Fruit fly (Drosophila melanogaster): ENCODE measurements around the gene Smr.

- TF ChIP-seq psq (GFP tag; optimal IDR thresholded peaks at IDR 0.05), result no peak
- TF ChIP-seq h (GFP tag; optimal IDR thresholded peaks at IDR 0.05), result no peak
- no peak for TF ChIP-seq Dif (GFP tag; optimal IDR thresholded peaks at IDR 0.05; ENCODE audit: partially characterized antibody)
- no peak for TF ChIP-seq jim (GFP tag; optimal IDR thresholded peaks at IDR 0.05)
- TF ChIP-seq CG9705 (GFP tag; optimal IDR thresholded peaks at IDR 0.05), result no peak
- no peak for TF ChIP-seq usp (GFP tag; optimal IDR thresholded peaks at IDR 0.05)
- no peak for TF ChIP-seq pan (optimal IDR thresholded peaks at IDR 0.05)
- TF ChIP-seq Sp1 (GFP tag; optimal IDR thresholded peaks at IDR 0.05), result no peak
- no peak for TF ChIP-seq fru (GFP tag; optimal IDR thresholded peaks at IDR 0.05)
- TF ChIP-seq brk (GFP tag; optimal IDR thresholded peaks at IDR 0.05), result no peak
- no peak for TF ChIP-seq Hr78 (GFP tag; optimal IDR thresholded peaks at IDR 0.05)
Observed at dm6 chrX:12740441-12740840, 2.0 kb downstream of the Smr start.

Data from whole organism, wandering third instar larva.